Worm (Caenorhabditis elegans): Measurements from ENCODE around the gene F33H12.7.

DNA sequence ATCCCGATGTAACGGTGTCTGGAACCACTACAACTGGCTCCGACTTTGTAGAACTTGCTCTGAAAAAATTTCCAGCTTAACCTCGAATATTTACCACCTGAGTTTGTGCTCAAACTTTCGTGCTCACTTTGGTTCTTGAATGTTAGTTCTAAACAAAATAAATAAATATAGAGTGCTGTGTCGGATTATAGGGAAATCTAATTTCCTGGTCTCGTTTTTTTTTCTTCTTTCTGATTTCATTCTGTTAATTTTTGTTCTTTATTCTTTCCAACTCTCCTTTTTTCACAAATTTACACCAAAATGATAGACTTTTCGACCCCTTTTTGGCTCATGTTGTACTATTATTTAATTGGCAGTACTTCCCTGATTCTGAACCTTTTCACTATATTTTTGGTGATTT is 42.6 kb upstream of the F33H12.7 start, which contains the start of gene sri-37:
- TF ChIP-seq dpl-1 (GFP tag; optimal IDR thresholded peaks at IDR 0.05) (no peak), rnt-1 (tag; optimal IDR thresholded peaks at IDR 0.05) (no peak), egl-27 (tag; optimal IDR thresholded peaks at IDR 0.05) (no peak), nhr-11 (tag; optimal IDR thresholded peaks at IDR 0.05) (no peak), nhr-76 (tag; optimal IDR thresholded peaks at IDR 0.05) (no peak), elt-3 (tag; optimal IDR thresholded peaks at IDR 0.05) (no peak)

All from whole organism, L1 larva.